Worm (Caenorhabditis elegans) whole organism, midembryonic: Measurements from ENCODE around the gene F40G9.8.

Experiments used
- T22C8.4 ChIP-seq: fragments of 200-800 bp; sonication (Bioruptor generic); IDR thresholded peaks from 2 replicates; pipeline ENCODE4 v1.3.6; 2022; ENCODE audit warnings: missing genetic modification characterization, missing compliant biosample characterization
- cog-1 ChIP-seq: sonication (generic microtip); optimal IDR thresholded peaks from 2 replicates; lab custom pipeline; 2016; ENCODE audit warnings: missing genetic modification characterization, missing compliant biosample characterization
- flt-1 ChIP-seq: fragments of 200-800 bp; sonication (Bioruptor generic); IDR thresholded peaks from 2 replicates; pipeline ENCODE4 v1.3.6; 2022; ENCODE audit warnings: missing genetic modification characterization, missing compliant biosample characterization
- klf-2 ChIP-seq: fragments of 200-800 bp; sonication (Bioruptor generic); conservative IDR thresholded peaks from 2 replicates; pipeline ENCODE4 v1.3.6; 2022; ENCODE audit warnings: missing genetic modification reagents, missing genetic modification characterization, missing compliant biosample characterization
- med-1 ChIP-seq: sonication (generic microtip); optimal IDR thresholded peaks from 2 replicates; lab custom pipeline; 2017; ENCODE audit warnings: missing genetic modification characterization, mild to moderate bottlenecking, missing compliant biosample characterization, antibody characterized with exemption, missing genetic modification reagents; ENCODE audit not compliant: insufficient read depth
- ref-1 ChIP-seq: fragments of 200-800 bp; sonication (Bioruptor generic); conservative IDR thresholded peaks from 2 replicates; pipeline ENCODE4 v1.3.6; 2022; ENCODE audit warnings: missing genetic modification reagents, missing genetic modification characterization, missing compliant biosample characterization
- tab-1 ChIP-seq: fragments of 200-800 bp; sonication (Bioruptor generic); IDR thresholded peaks from 2 replicates; pipeline ENCODE4 v1.3.6; 2022; ENCODE audit warnings: missing genetic modification characterization, missing compliant biosample characterization
- ztf-23 ChIP-seq: fragments of 200-800 bp; sonication (Bioruptor generic); IDR thresholded peaks from 2 replicates; pipeline ENCODE4 v1.3.6; 2022; ENCODE audit warnings: missing genetic modification reagents, missing genetic modification characterization, missing compliant biosample characterization
- ztf-29 ChIP-seq: fragments of 200-800 bp; sonication (Bioruptor generic); IDR thresholded peaks from 2 replicates; pipeline ENCODE4 v1.3.6; 2022; ENCODE audit warnings: missing genetic modification reagents, missing genetic modification characterization, missing compliant biosample characterization

The F40G9.8 gene

DNA sequence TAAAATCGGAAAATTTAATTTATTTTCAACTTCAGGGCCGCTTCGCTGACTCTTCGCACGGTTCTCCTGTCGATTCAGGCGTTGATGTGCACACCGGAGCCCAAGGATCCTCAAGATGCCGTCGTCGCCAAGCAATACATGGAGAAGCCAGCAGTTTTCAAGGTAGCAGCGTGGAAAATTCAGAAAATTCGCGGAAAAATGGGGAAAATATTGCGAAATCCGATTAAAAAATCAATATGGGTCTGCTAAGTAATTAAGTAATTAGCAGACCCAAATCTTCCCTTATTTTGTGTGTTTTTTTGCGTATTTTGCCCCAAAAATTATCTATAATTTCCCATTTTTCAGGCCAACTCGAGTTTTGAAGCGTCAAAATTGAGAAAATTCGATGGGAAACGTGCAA is 24.6 kb upstream of the F40G9.8 start:
- no peak for TF ChIP-seq T22C8.4 (GFP tag; lab: Robert Waterston, UW)
- TF ChIP-seq ref-1 (GFP tag; lab: Robert Waterston, UW): no peak
- no peak for TF ChIP-seq flt-1
- no peak for TF ChIP-seq tab-1
- no peak for TF ChIP-seq cog-1

- no peak for TF ChIP-seq flt-1
- TF ChIP-seq cog-1: no peak
- TF ChIP-seq ref-1 (GFP tag; lab: Robert Waterston, UW): no peak
- TF ChIP-seq ztf-29: no peak
- TF ChIP-seq med-1 (GFP tag; lab: Kevin White, UChicago): no peak
- no peak for TF ChIP-seq ztf-23 (GFP tag; lab: Robert Waterston, UW)
- no peak for TF ChIP-seq klf-2 (GFP tag; lab: Robert Waterston, UW)
- no peak for TF ChIP-seq T22C8.4 (GFP tag; lab: Robert Waterston, UW)
- no peak for TF ChIP-seq tab-1
These were observed 23.8 kb upstream of the F40G9.8 start, which contains the start of gene ubc-20 for ce11 chrIII:188426-188888. Gene ubc-20 (plus strand): TSS chrIII:188838.

DNA sequence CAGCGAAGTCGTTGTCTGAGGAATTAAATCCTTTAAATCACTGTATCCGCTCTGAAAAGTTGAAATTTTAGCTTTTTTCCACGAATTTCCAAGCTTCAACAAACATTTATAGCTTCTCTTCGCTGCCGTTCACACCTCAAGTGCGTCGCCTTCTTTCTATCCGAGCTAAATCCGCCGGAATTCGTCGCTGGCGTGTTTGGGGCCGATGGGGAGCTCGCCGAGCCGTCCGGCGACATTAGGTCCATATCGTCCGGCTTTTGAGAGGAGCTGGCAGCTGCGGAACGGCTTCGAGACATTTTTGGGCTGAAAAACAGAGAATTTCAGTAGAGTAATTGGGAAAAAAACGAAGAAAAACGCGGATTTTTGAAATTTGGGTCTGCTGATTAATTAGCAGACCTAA is 23.2 kb upstream of the F40G9.8 start, which contains the start of gene mxl-2:
mxl-2 (minus strand) TSS at position 303 of the 400 bp plus-strand sequence.
- TF ChIP-seq cog-1 (no peak), flt-1 (no peak), klf-2 (GFP tag; lab: Robert Waterston, UW) (no peak), ztf-29 (no peak)

DNA sequence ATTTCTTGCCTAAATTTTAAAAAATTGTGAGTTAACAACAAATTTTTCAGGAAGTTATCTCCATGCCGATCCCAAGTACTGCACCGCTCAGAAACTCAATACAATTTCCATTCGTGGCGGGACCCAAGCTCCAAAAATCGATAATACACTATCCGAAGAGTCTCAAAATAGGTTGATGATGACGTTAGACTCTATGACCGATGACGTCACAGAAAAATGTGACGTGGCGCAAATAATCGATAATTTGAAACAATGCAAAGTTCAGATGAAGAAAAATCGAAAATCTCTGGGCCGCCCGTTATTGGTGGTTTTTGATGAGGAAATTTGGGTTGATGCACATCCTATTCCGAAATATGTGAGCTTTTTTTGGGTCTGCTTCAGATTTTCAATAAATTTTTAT is 19.7 kb upstream of the F40G9.8 start:
- 0 out of 2 replicates have a peak, but pooled peaks have one; percentile 5 for TF ChIP-seq T22C8.4 (GFP tag; lab: Robert Waterston, UW)
- TF ChIP-seq med-1 (GFP tag; lab: Kevin White, UChicago): no peak

ce11 chrIII:183072-183471 is 18.4 kb upstream of the F40G9.8 start:
- TF ChIP-seq klf-2 (GFP tag; lab: Robert Waterston, UW) (no peak), ref-1 (GFP tag; lab: Robert Waterston, UW) (no peak), ztf-29 (no peak)

ce11 chrIII:182080-182479 is 17.4 kb upstream of the F40G9.8 start, which contains the start of gene F40G9.15:
Gene F40G9.15 (plus strand): TSS chrIII:182380.
- TF ChIP-seq ztf-29 (no peak), ztf-23 (GFP tag; lab: Robert Waterston, UW) (no peak), ref-1 (GFP tag; lab: Robert Waterston, UW) (no peak), cog-1 (no peak), T22C8.4 (GFP tag; lab: Robert Waterston, UW) (no peak), med-1 (GFP tag; lab: Kevin White, UChicago) (no peak), tab-1 (no peak), flt-1 (no peak), klf-2 (GFP tag; lab: Robert Waterston, UW) (no peak)

ce11 chrIII:180963-181362 is 16.3 kb upstream of the F40G9.8 start, which contains the start of gene F40G9.5:
Gene F40G9.5 (plus strand): TSS chrIII:181263.
- TF ChIP-seq cog-1 (no peak), ztf-29 (no peak), klf-2 (GFP tag; lab: Robert Waterston, UW) (no peak), ztf-23 (GFP tag; lab: Robert Waterston, UW) (no peak), med-1 (GFP tag; lab: Kevin White, UChicago) (no peak), ref-1 (GFP tag; lab: Robert Waterston, UW) (no peak), flt-1 (no peak), tab-1 (no peak), T22C8.4 (GFP tag; lab: Robert Waterston, UW) (no peak)

- no peak for TF ChIP-seq klf-2 (GFP tag; lab: Robert Waterston, UW)
- TF ChIP-seq ztf-29: no peak
- no peak for TF ChIP-seq flt-1
- no peak for TF ChIP-seq ztf-23 (GFP tag; lab: Robert Waterston, UW)
These were observed 14.5 kb upstream of the F40G9.8 start, which contains the start of gene F40G9.6 for ce11 chrIII:179123-179592. Gene F40G9.6 (plus strand): TSS chrIII:179542.

DNA sequence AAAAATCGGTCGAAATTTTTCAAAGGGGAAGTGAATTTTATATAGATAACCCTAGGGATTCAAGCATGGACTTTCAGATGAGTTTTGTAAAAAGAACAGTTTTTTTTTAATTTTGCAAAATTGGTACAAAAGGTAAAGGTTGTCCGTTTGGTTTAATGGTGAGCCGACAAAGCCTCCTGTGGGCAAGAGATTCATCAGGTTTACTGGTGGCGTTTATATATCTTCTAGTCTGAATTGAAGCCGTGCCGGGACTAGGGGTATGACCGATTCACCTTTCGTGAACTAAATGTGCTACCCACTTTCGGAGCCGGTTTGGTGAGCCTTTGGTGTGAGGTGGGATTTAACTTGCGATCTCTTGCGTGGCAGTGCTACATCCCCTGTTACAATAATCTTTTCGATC is 13.5 kb upstream of the F40G9.8 start:
- no peak for TF ChIP-seq ref-1 (GFP tag; lab: Robert Waterston, UW)

- TF ChIP-seq ztf-23 (GFP tag; lab: Robert Waterston, UW) (no peak), tab-1 (no peak), med-1 (GFP tag; lab: Kevin White, UChicago) (no peak), ref-1 (GFP tag; lab: Robert Waterston, UW) (no peak), cog-1 (no peak), ztf-29 (no peak), klf-2 (GFP tag; lab: Robert Waterston, UW) (no peak), T22C8.4 (GFP tag; lab: Robert Waterston, UW) (no peak), flt-1 (no peak)
These were observed 13.0 kb upstream of the F40G9.8 start, which contains the start of gene F40G9.14 for ce11 chrIII:177715-178114. Gene F40G9.14 (minus strand): TSS chrIII:177815.

DNA sequence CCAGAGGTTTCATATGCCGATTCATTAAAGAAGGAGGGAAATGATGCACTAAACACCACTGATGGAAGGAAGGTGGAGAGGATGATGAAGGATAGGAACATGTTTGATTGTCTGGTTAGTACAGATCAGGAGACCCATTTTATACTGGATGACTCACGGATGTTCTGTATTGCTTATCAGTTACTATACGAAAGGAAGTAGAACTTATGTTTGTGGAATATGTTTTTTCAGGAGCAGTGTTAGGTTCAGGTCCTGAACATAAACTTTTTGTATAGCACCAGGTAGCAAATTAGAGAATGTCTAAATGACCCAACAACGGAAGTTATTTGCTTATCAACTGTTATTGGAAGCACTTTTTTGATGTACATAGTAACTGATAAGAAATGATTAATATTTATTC is 11.1 kb upstream of the F40G9.8 start, which contains the start of gene clec-148:
clec-148 (minus strand) TSS at position 101 of the 400 bp plus-strand sequence.
- TF ChIP-seq T22C8.4 (GFP tag; lab: Robert Waterston, UW) (no peak), med-1 (GFP tag; lab: Kevin White, UChicago) (no peak), tab-1 (no peak), cog-1 (no peak), klf-2 (GFP tag; lab: Robert Waterston, UW) (no peak), ztf-23 (GFP tag; lab: Robert Waterston, UW) (no peak), ztf-29 (no peak), flt-1 (no peak), ref-1 (GFP tag; lab: Robert Waterston, UW) (no peak)
